In the genomic region with DNA sequence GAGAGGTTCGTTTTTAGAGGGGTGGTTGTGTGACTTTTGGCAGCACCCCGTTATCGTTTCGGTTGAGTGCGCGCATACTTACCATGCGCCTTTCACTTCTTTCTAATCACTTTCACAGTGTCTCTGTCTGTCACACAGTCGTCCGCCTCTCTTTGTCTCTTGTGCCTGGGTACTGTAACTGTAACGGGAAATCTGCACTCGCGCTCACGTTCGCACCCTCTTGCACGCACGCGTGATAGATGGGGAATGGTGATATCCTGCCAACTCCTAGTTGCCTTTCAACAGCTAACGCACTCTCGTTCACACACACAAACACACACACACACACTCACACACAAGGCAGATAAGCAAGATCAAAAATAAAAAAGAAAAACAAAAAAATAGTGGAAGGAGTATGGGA, we compare ENCODE assay signal across 2 fruit fly cellular contexts.
TF ChIP-seq lines count a peak whose summit lies in the region.

No protein-coding gene starts in this region.

- TF ChIP-seq CTCF in whole organism, embryonic (GFP tag; optimal IDR thresholded peaks at IDR 0.05; lab: Kevin White, UChicago), result no peak

TF ChIP-seq in whole organism, embryonic, 481 proteins besides CTCF, POLR2A, EP300 and RAD21:
- peak; percentile 82 for TF ChIP-seq sens (GFP tag; lab: Kevin White, UChicago)
- TF ChIP-seq cg (GFP tag; optimal IDR thresholded peaks at IDR 0.05; lab: Kevin White, UChicago), result peak; percentile 38
- TF ChIP-seq CG42726 (GFP tag; IDR thresholded peaks at IDR 0.05; lab: Robert Waterston, UW; ENCODE audit: partially characterized antibody), result 0 out of 2 replicates have a peak, but pooled peaks have one; percentile 12
- no peak for TF ChIP-seq ara (GFP tag; IDR thresholded peaks at IDR 0.05; lab: Robert Waterston, UW)
- no peak for TF ChIP-seq Rfx (GFP tag; IDR thresholded peaks at IDR 0.05; lab: Robert Waterston, UW)
- peak; percentile 40 for TF ChIP-seq sqz (GFP tag; optimal IDR thresholded peaks at IDR 0.05; lab: Kevin White, UChicago)
- TF ChIP-seq CG2199 (GFP tag; IDR thresholded peaks at IDR 0.05; lab: Robert Waterston, UW), result peak; percentile 56; the same call in 1 of the 3 replicates
- peak; percentile 92 for TF ChIP-seq pros (GFP tag; optimal IDR thresholded peaks at IDR 0.05; lab: Kevin White, UChicago)
- TF ChIP-seq CG10543 (GFP tag; optimal IDR thresholded peaks at IDR 0.05; lab: Kevin White, UChicago), result no peak
- TF ChIP-seq CG10565 (GFP tag; optimal IDR thresholded peaks at IDR 0.05; lab: Kevin White, UChicago), result no peak
- TF ChIP-seq tll (GFP tag; optimal IDR thresholded peaks at IDR 0.05; lab: Kevin White, UChicago), result peak in 1 of 2 experiments; percentile 15
- TF ChIP-seq Blimp-1 (GFP tag; optimal IDR thresholded peaks at IDR 0.05; lab: Kevin White, UChicago), result peak; percentile 7
- no peak for TF ChIP-seq CG12219 (GFP tag; optimal IDR thresholded peaks at IDR 0.05; lab: Kevin White, UChicago)
- TF ChIP-seq Poxn (GFP tag; IDR thresholded peaks at IDR 0.05; lab: Robert Waterston, UW), result no peak
- peak; percentile 92 for TF ChIP-seq CG15479 (GFP tag; optimal IDR thresholded peaks at IDR 0.05; lab: Kevin White, UChicago)
- TF ChIP-seq Trl (optimal IDR thresholded peaks at IDR 0.05; lab: Kevin White, UChicago), result peak in 1 of 2 experiments; percentile 3
- no peak for TF ChIP-seq Trl (GFP tag; optimal IDR thresholded peaks at IDR 0.05; lab: Kevin White, UChicago)
- TF ChIP-seq vvl (GFP tag; IDR thresholded peaks at IDR 0.05; lab: Robert Waterston, UW), result no peak
- peak; percentile 46 for TF ChIP-seq ewg (GFP tag; optimal IDR thresholded peaks at IDR 0.05; lab: Kevin White, UChicago)
- TF ChIP-seq CG4360 (GFP tag; IDR thresholded peaks at IDR 0.05; lab: Robert Waterston, UW), result no peak
- no peak for TF ChIP-seq CG9215 (GFP tag; IDR thresholded peaks at IDR 0.05; lab: Robert Waterston, UW)

TF ChIP-seq in whole organism, wandering third instar larva, 38 proteins besides CTCF, POLR2A, EP300 and RAD21:
- TF ChIP-seq Hnf4 (GFP tag; optimal IDR thresholded peaks at IDR 0.05; lab: Kevin White, UChicago) (no peak), Dfd (GFP tag; optimal IDR thresholded peaks at IDR 0.05; lab: Kevin White, UChicago) (peak; percentile 11), foxo (GFP tag; optimal IDR thresholded peaks at IDR 0.05; lab: Kevin White, UChicago) (no peak)

Comparison
In these comparisons a context has a peak if more than half of its experiments do, and no peak if none do; other contexts are left out.
1. Of the 10 proteins assayed by ChIP-seq in both whole organism, embryonic and whole organism, wandering third instar larva: peak only in whole organism, embryonic: none; only in whole organism, wandering third instar larva: Dfd; in both: none; in neither: 9.